Worm (Caenorhabditis elegans) whole organism, mixed stage, embryonic: ENCODE measurements around the gene T22F3.2.

ENCODE experiments used
- bed-3 ChIP-seq: fragments of 200-800 bp; sonication (Bioruptor generic); optimal IDR thresholded peaks from 3 replicates; lab custom pipeline; 2018; ENCODE audit warnings: mild to moderate bottlenecking, missing genetic modification characterization, moderate library complexity, missing compliant biosample characterization
- ceh-83 ChIP-seq: fragments of 200-800 bp; sonication (Bioruptor generic); optimal IDR thresholded peaks from 2 replicates; lab custom pipeline; 2018; ENCODE audit warnings: mild to moderate bottlenecking, missing genetic modification characterization, missing compliant biosample characterization
- elt-3 ChIP-seq: fragments of 150-350 bp; optimal IDR thresholded peaks from 2 replicates; lab custom pipeline; 2014; ENCODE audit warnings: missing biosample characterization, missing genetic modification characterization
- ham-2 ChIP-seq: fragments of 200-800 bp; sonication (Bioruptor generic); optimal IDR thresholded peaks from 2 replicates; lab custom pipeline; 2018; ENCODE audit warnings: mild to moderate bottlenecking, missing genetic modification characterization, missing compliant biosample characterization
- lin-13 ChIP-seq: fragments of 150-350 bp; optimal IDR thresholded peaks from 2 replicates; lab custom pipeline; 2014; ENCODE audit warnings: missing biosample characterization, missing genetic modification characterization
- nhr-12 ChIP-seq: fragments of 150-350 bp; optimal IDR thresholded peaks from 2 replicates; lab custom pipeline; 2014; ENCODE audit warnings: missing biosample characterization, missing genetic modification characterization
- nhr-237 ChIP-seq: fragments of 150-350 bp; optimal IDR thresholded peaks from 2 replicates; lab custom pipeline; 2014; ENCODE audit warnings: missing biosample characterization, missing genetic modification characterization
- nhr-28 ChIP-seq: fragments of 150-350 bp; optimal IDR thresholded peaks from 2 replicates; lab custom pipeline; 2014; ENCODE audit warnings: missing biosample characterization, missing genetic modification characterization
- pha-4 ChIP-seq: fragments of 150-350 bp; optimal IDR thresholded peaks from 2 replicates; lab custom pipeline; 2018; ENCODE audit warnings: missing biosample characterization, missing genetic modification reagents, missing genetic modification characterization
- snpc-4 ChIP-seq: fragments of 150-350 bp; optimal IDR thresholded peaks from 2 replicates; lab custom pipeline; 2014; ENCODE audit warnings: missing biosample characterization, missing genetic modification characterization
- sptf-1 ChIP-seq: sonication (generic microtip); optimal IDR thresholded peaks from 2 replicates; lab custom pipeline; 2017; ENCODE audit warnings: mild to moderate bottlenecking, missing genetic modification characterization, moderate library complexity, missing compliant biosample characterization
- unc-39 ChIP-seq: fragments of 150-350 bp; optimal IDR thresholded peaks from 2 replicates; lab custom pipeline; 2014; ENCODE audit warnings: missing biosample characterization, missing genetic modification characterization
- unc-62 ChIP-seq: fragments of 150-350 bp; optimal IDR thresholded peaks from 2 replicates; lab custom pipeline; 2014; ENCODE audit warnings: missing biosample characterization, missing genetic modification reagents, missing genetic modification characterization
- ztf-11 ChIP-seq: fragments of 150-350 bp; optimal IDR thresholded peaks from 2 replicates; lab custom pipeline; 2014; ENCODE audit warnings: missing biosample characterization, missing genetic modification characterization

ce11 chrV:3575759-3576158, 10.7 kb upstream of the T22F3.2 start, which contains the start of gene grl-27:
- TF ChIP-seq ham-2, result no peak
- no peak for TF ChIP-seq nhr-237 (tag; lab: Kevin White, UChicago)
- TF ChIP-seq bed-3 (GFP tag; lab: Kevin White, UChicago), result no peak
- no peak for TF ChIP-seq lin-13
- TF ChIP-seq elt-3 (tag; lab: Kevin White, UChicago), result no peak
- TF ChIP-seq snpc-4 (tag; lab: Kevin White, UChicago), result no peak
- no peak for TF ChIP-seq pha-4 (tag; lab: Kevin White, UChicago)
- TF ChIP-seq unc-39 (tag; lab: Kevin White, UChicago), result no peak
- no peak for TF ChIP-seq unc-62 (GFP tag; lab: Kevin White, UChicago)
- TF ChIP-seq sptf-1, result no peak
- no peak for TF ChIP-seq ztf-11 (tag; lab: Kevin White, UChicago)
- TF ChIP-seq nhr-28, result no peak
- TF ChIP-seq ceh-83, result no peak
- no peak for TF ChIP-seq nhr-12 (tag; lab: Kevin White, UChicago)
